Fruit fly (Drosophila melanogaster): Measurements from ENCODE around the gene Lmpt.

Lmpt gene

DNA sequence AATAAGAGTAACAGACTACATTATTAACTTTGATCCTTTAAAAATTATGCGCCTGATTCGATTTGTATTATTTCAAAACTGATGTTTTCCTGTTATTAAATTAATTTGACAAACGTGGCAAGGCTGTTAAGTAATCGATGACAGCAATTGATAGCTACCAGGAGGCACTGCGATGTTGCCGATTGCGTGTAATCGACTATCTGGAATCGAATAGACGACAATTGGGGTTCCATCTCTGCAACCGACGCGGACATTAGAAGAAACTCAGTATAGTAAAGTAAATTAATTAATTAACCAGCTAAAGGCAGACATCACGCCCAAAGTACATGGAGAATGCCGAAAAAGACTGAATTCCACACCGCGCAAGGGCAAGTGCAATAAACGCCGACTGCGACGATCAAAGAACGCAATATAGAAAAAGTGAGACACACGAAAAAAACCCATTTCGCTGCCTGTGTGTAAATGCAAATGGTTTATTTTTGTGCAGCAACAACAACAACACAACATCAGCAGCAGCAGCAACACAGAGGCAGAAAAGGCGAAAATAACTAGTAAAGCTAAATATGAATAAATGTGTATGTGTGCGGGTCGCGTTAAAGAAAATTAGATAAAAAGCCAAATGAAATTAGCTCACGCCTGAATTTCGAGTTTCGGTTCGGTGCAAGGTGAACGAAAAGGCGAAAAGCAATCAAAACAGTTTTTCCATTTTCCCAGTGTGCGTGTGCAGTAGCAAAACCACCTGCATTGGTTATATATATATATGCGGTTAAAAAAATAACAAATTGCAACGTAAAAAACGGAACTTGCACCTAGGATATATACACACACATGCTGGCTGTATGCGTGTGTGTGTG, 11.3 kb upstream of the Lmpt start, which contains the start of gene sina:
Gene sina (plus strand): TSS at position 219 of the 854 bp plus-strand sequence.
- no peak for TF ChIP-seq CG5204 (GFP tag; optimal IDR thresholded peaks at IDR 0.05)
- TF ChIP-seq CG7045 (GFP tag; optimal IDR thresholded peaks at IDR 0.05) = no peak
- no peak for TF ChIP-seq CG12768 (GFP tag; optimal IDR thresholded peaks at IDR 0.05)
- no peak for TF ChIP-seq CG11617 (GFP tag; optimal IDR thresholded peaks at IDR 0.05)
- peak; percentile 25 for TF ChIP-seq CG7101 (tag; optimal IDR thresholded peaks at IDR 0.05)
- TF ChIP-seq Mnt (GFP tag; optimal IDR thresholded peaks at IDR 0.05) = no peak
- peak; percentile 14 for TF ChIP-seq tj (GFP tag; optimal IDR thresholded peaks at IDR 0.05)
- peak; percentile 33 for TF ChIP-seq CG33017 (tag; optimal IDR thresholded peaks at IDR 0.05)
- no peak for TF ChIP-seq toe (GFP tag; optimal IDR thresholded peaks at IDR 0.05)
- peak; percentile 8 for TF ChIP-seq CG14711 (tag; optimal IDR thresholded peaks at IDR 0.05)
- TF ChIP-seq ovo (GFP tag; optimal IDR thresholded peaks at IDR 0.05) = peak; percentile 18
- TF ChIP-seq kay (GFP tag; ENCODE audit: borderline replicate concordance) = no peak
- TF ChIP-seq Crg-1 (GFP tag; optimal IDR thresholded peaks at IDR 0.05) = peak; percentile 1
- no peak for TF ChIP-seq cnc (optimal IDR thresholded peaks at IDR 0.05)
- peak; percentile 50 for TF ChIP-seq bab1 (GFP tag; optimal IDR thresholded peaks at IDR 0.05)
- peak; percentile 28 for TF ChIP-seq CG1620 (GFP tag; optimal IDR thresholded peaks at IDR 0.05)
- no peak for TF ChIP-seq Hr96 (GFP tag; optimal IDR thresholded peaks at IDR 0.05)
- TF ChIP-seq Clk (GFP tag; optimal IDR thresholded peaks at IDR 0.05) = no peak
- TF ChIP-seq cic (GFP tag; optimal IDR thresholded peaks at IDR 0.05) = peak; percentile 41
- TF ChIP-seq pad (GFP tag; optimal IDR thresholded peaks at IDR 0.05) = no peak

DNA sequence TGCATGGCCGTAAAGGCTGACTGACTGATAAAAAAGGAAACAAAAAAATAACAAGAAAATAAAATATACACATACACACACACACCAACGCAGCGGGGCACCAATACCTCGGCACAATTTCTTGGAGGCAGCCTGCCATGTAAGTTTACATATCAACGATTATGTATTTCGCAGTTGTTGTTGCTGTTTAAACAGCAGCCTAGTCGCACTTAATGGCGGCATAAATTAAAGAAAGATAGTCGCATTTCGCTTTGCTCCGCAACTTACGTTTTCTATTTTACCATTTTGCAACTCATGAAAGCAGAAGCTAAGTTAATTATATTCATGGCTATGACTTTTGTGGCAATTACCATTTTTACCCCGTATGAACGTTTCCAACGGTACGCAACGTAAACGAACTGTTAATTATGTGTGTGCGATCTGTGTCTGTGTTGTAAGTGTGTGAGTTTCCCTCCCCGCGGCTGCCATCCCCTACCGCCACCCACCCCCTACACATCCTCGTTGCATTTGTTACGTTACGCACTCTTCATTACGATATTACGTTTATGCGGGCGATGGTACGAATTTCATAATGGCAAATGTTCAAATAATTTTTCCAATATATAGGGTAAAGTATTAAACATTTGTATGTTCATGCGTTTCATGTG, 10.6 kb upstream of the Lmpt start:
- TF ChIP-seq Mnt (GFP tag; optimal IDR thresholded peaks at IDR 0.05) = no peak
- TF ChIP-seq CG12768 (GFP tag; optimal IDR thresholded peaks at IDR 0.05) = peak; percentile 1
- peak; percentile 90 for TF ChIP-seq pad (GFP tag; optimal IDR thresholded peaks at IDR 0.05)

DNA sequence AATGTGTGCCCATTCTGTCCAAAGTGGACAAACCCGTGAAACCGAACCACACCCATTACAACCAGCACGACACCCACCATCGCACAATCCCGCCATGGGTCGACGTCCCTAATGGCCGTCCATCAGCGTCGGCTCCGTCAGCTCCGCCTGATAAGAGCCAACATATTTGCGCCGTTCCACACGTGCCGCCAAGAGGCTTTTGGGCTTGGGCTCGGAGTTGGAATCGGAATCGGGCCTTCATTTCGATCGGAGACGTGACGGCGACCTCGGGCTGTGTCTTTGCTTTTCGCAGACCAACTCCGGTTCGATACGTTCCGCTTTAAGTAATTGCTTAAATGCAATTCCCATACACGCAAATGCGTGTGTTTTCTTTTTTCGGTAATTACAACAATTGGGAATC, 9.8 kb upstream of the Lmpt start:
- TF ChIP-seq Clk (GFP tag; optimal IDR thresholded peaks at IDR 0.05) (no peak), CG1620 (GFP tag; optimal IDR thresholded peaks at IDR 0.05) (no peak), Hr96 (GFP tag; optimal IDR thresholded peaks at IDR 0.05) (no peak), bab1 (GFP tag; optimal IDR thresholded peaks at IDR 0.05) (no peak), CG33017 (tag; optimal IDR thresholded peaks at IDR 0.05) (no peak), kay (GFP tag; ENCODE audit: borderline replicate concordance) (no peak), Mnt (GFP tag; optimal IDR thresholded peaks at IDR 0.05) (no peak), CG7101 (tag; optimal IDR thresholded peaks at IDR 0.05) (no peak), toe (GFP tag; optimal IDR thresholded peaks at IDR 0.05) (no peak), CG11617 (GFP tag; optimal IDR thresholded peaks at IDR 0.05) (no peak), CG5204 (GFP tag; optimal IDR thresholded peaks at IDR 0.05) (no peak), CG14711 (tag; optimal IDR thresholded peaks at IDR 0.05) (no peak), cic (GFP tag; optimal IDR thresholded peaks at IDR 0.05) (no peak), CG12768 (GFP tag; optimal IDR thresholded peaks at IDR 0.05) (no peak), CG7045 (GFP tag; optimal IDR thresholded peaks at IDR 0.05) (no peak)

- no peak for TF ChIP-seq Crg-1 (GFP tag; optimal IDR thresholded peaks at IDR 0.05)
- no peak for TF ChIP-seq pad (GFP tag; optimal IDR thresholded peaks at IDR 0.05)
- TF ChIP-seq bab1 (GFP tag; optimal IDR thresholded peaks at IDR 0.05) = no peak
- no peak for TF ChIP-seq CG5204 (GFP tag; optimal IDR thresholded peaks at IDR 0.05)
- TF ChIP-seq Clk (GFP tag; optimal IDR thresholded peaks at IDR 0.05) = no peak
- TF ChIP-seq kay (GFP tag; ENCODE audit: borderline replicate concordance) = no peak
- TF ChIP-seq CG14711 (tag; optimal IDR thresholded peaks at IDR 0.05) = no peak
- no peak for TF ChIP-seq CG11617 (GFP tag; optimal IDR thresholded peaks at IDR 0.05)
- TF ChIP-seq ovo (GFP tag; optimal IDR thresholded peaks at IDR 0.05) = no peak
These were observed 6.3 kb upstream of the Lmpt start, which contains the start of gene sinah for dm6 chr3L:16858780-16859179. sinah (plus strand) TSS chr3L:16859080.

dm6 chr3L:16860322-16860721, 4.8 kb upstream of the Lmpt start, which contains the start of gene CG13029:
CG13029 (plus strand) TSS chr3L:16860622.
- TF ChIP-seq Mnt (GFP tag; optimal IDR thresholded peaks at IDR 0.05) (no peak), bab1 (GFP tag; optimal IDR thresholded peaks at IDR 0.05) (no peak), tj (GFP tag; optimal IDR thresholded peaks at IDR 0.05) (no peak), CG1620 (GFP tag; optimal IDR thresholded peaks at IDR 0.05) (no peak)

DNA sequence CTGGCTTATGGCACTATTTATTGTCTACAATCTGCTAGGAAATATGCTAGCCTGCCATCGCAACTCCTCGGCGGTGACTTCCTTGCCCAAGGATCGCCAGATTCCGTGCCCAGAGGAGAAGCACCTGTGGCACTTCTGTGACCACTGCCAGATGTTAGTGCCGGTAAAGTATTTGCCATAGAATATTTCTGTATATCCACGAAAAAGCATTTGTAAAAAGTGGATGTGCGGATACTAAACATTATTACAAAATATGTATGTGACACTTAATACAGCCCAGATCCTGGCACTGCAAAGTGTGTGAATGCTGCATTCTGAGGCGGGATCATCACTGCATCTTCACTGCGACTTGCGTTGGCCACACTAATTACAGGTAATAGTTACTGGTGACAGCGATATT, 4.2 kb upstream of the Lmpt start:
- TF ChIP-seq Crg-1 (GFP tag; optimal IDR thresholded peaks at IDR 0.05) (no peak), bab1 (GFP tag; optimal IDR thresholded peaks at IDR 0.05) (no peak)

DNA sequence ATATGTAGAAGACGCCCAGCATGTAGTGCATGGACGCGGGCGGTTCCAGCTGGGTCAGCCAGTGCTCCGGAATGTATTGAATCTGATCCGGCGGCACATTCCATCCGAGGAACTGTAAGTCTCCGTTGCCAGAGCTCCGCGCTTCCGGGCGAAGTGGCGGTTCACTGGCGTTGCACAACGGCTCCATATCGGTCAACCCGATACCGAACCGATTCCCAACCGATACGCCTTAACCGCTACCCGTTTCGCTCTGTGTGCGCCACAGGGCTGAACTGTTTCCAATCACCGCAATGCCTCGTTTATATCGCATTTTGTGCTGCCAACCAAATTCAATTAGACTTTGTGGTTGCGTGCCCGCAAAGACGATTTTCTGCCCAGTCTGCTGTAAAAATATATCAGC, 2.8 kb upstream of the Lmpt start, which contains the start of gene Rh4:
Gene Rh4 (minus strand): TSS at position 234 of the 400 bp plus-strand sequence.
- no peak for TF ChIP-seq ovo (GFP tag; optimal IDR thresholded peaks at IDR 0.05)
- no peak for TF ChIP-seq CG7101 (tag; optimal IDR thresholded peaks at IDR 0.05)
- no peak for TF ChIP-seq CG7045 (GFP tag; optimal IDR thresholded peaks at IDR 0.05)
- TF ChIP-seq Crg-1 (GFP tag; optimal IDR thresholded peaks at IDR 0.05) = no peak
- no peak for TF ChIP-seq toe (GFP tag; optimal IDR thresholded peaks at IDR 0.05)
- no peak for TF ChIP-seq cic (GFP tag; optimal IDR thresholded peaks at IDR 0.05)
- no peak for TF ChIP-seq pad (GFP tag; optimal IDR thresholded peaks at IDR 0.05)
- TF ChIP-seq CG33017 (tag; optimal IDR thresholded peaks at IDR 0.05) = no peak
- TF ChIP-seq cnc (optimal IDR thresholded peaks at IDR 0.05) = no peak
